Worm (Caenorhabditis elegans) whole organism, L2 larva: ENCODE data around the gene ZC239.6.

ENCODE experiments used
- lin-39 ChIP-seq: fragments of 150-350 bp; optimal IDR thresholded peaks from 2 replicates; lab custom pipeline; 2014; ENCODE audit warnings: missing biosample characterization, missing genetic modification reagents, missing genetic modification characterization
- lsy-2 ChIP-seq, 2 experiments: fragments of 150-350 bp in 1 of 2; sonication (generic microtip) in 1 of 2; optimal IDR thresholded peaks; 2 replicates each; lab custom pipeline; 2014 to 2017; ENCODE audit warnings: missing biosample characterization in 2 of 2, missing genetic modification characterization in 2 of 2
- mab-5 ChIP-seq: fragments of 150-350 bp; optimal IDR thresholded peaks from 2 replicates; lab custom pipeline; 2014; ENCODE audit warnings: missing biosample characterization, missing genetic modification characterization
- mdl-1 ChIP-seq, 2 experiments: fragments of 150-350 bp in 1 of 2; sonication (generic microtip) in 1 of 2; optimal IDR thresholded peaks; 2 replicates each; lab custom pipeline; 2017; ENCODE audit warnings: missing biosample characterization in 2 of 2, missing genetic modification characterization in 2 of 2
- nhr-11 ChIP-seq: fragments of 150-350 bp; optimal IDR thresholded peaks from 2 replicates; lab custom pipeline; 2014; ENCODE audit warnings: missing biosample characterization, missing genetic modification characterization
- nhr-12 ChIP-seq: fragments of 150-350 bp; optimal IDR thresholded peaks from 2 replicates; lab custom pipeline; 2014; ENCODE audit warnings: missing biosample characterization, missing genetic modification characterization
- nhr-129 ChIP-seq: fragments of 150-350 bp; optimal IDR thresholded peaks from 2 replicates; lab custom pipeline; 2014; ENCODE audit warnings: missing biosample characterization, missing genetic modification characterization
- nhr-77 ChIP-seq: fragments of 150-350 bp; optimal IDR thresholded peaks from 2 replicates; lab custom pipeline; 2014; ENCODE audit warnings: missing biosample characterization, missing genetic modification characterization
- snpc-4 ChIP-seq: fragments of 150-350 bp; optimal IDR thresholded peaks from 2 replicates; lab custom pipeline; 2014; ENCODE audit warnings: missing biosample characterization, missing genetic modification characterization

- TF ChIP-seq nhr-12 (tag; lab: Kevin White, UChicago), result no peak
- TF ChIP-seq nhr-77 (tag; lab: Kevin White, UChicago), result no peak
- no peak for TF ChIP-seq lsy-2 (tag; optimal IDR thresholded peaks at IDR 0.05; lab: Kevin White, UChicago)
- no peak for TF ChIP-seq lin-39
- no peak for TF ChIP-seq mdl-1 (tag; optimal IDR thresholded peaks at IDR 0.05; lab: Kevin White, UChicago)
- no peak for TF ChIP-seq snpc-4
- TF ChIP-seq nhr-11, result no peak
- TF ChIP-seq mab-5, result no peak
- TF ChIP-seq nhr-129 (tag; lab: Kevin White, UChicago), result no peak
Observed at ce11 chrII:3170089-3170488, 39.3 kb upstream of the ZC239.6 start, which contains the start of gene fbxc-55.
